Worm (Caenorhabditis elegans): ENCODE data around the gene gyg-2.

- TF ChIP-seq lsy-12 (tag; optimal IDR thresholded peaks at IDR 0.05), result no peak
- no peak for TF ChIP-seq nhr-28 (tag; optimal IDR thresholded peaks at IDR 0.05)
- TF ChIP-seq ztf-11 (tag; optimal IDR thresholded peaks at IDR 0.05), result no peak
- TF ChIP-seq tbx-2 (tag; optimal IDR thresholded peaks at IDR 0.05), result no peak
- no peak for TF ChIP-seq nhr-11 (tag; optimal IDR thresholded peaks at IDR 0.05)
- peak; percentile 33 for TF ChIP-seq nhr-25 (tag; optimal IDR thresholded peaks at IDR 0.05)
- no peak for TF ChIP-seq nhr-77 (tag; optimal IDR thresholded peaks at IDR 0.05)
- TF ChIP-seq unc-62 (GFP tag; optimal IDR thresholded peaks at IDR 0.05), result no peak
- TF ChIP-seq ztf-4 (tag; optimal IDR thresholded peaks at IDR 0.05), result no peak
- TF ChIP-seq skn-1 (tag; optimal IDR thresholded peaks at IDR 0.05), result no peak
- no peak for TF ChIP-seq pha-4 (tag; optimal IDR thresholded peaks at IDR 0.05)
- no peak for TF ChIP-seq unc-39 (tag; optimal IDR thresholded peaks at IDR 0.05)
These were observed 32.7 kb upstream of the gyg-2 start for ce11 chrV:16778540-16779280.

Data from whole organism, L3 larva.